Fruit fly (Drosophila melanogaster) whole organism, embryonic: ENCODE results near the gene mRpL55.

Source experiments
- CG10959 ChIP-seq: fragments of 200-800 bp; sonication (Bioruptor generic); IDR thresholded peaks from 2 replicates; pipeline ENCODE4 v1.3.6; 2022; ENCODE audit warnings: missing biosample characterization, missing genetic modification characterization
- CG11504 ChIP-seq: fragments of 200-800 bp; sonication (Bioruptor generic); optimal IDR thresholded peaks from 3 replicates; lab custom pipeline; 2019; ENCODE audit warnings: missing biosample characterization, mild to moderate bottlenecking, missing genetic modification characterization, moderate library complexity
- CG12236 ChIP-seq: fragments of 200-800 bp; sonication (Bioruptor generic); optimal IDR thresholded peaks from 2 replicates; lab custom pipeline; 2016; ENCODE audit warnings: missing biosample characterization, missing genetic modification characterization
- CG12391 ChIP-seq: fragments of 200-800 bp; sonication (Bioruptor generic); optimal IDR thresholded peaks from 3 replicates; lab custom pipeline; 2018; ENCODE audit warnings: missing biosample characterization, mild to moderate bottlenecking, missing genetic modification characterization, moderate library complexity
- CG13894 ChIP-seq: fragments of 200-800 bp; sonication (Bioruptor generic); optimal IDR thresholded peaks from 3 replicates; lab custom pipeline; 2018; ENCODE audit warnings: missing biosample characterization, mild to moderate bottlenecking, missing genetic modification characterization, moderate library complexity
- CG14710 ChIP-seq: fragments of 200-800 bp; sonication (Bioruptor generic); optimal IDR thresholded peaks from 3 replicates; lab custom pipeline; 2019; ENCODE audit warnings: missing biosample characterization, mild to moderate bottlenecking, missing genetic modification characterization, moderate library complexity
- CG15479 ChIP-seq: fragments of 200-800 bp; sonication (Bioruptor generic); optimal IDR thresholded peaks from 3 replicates; lab custom pipeline; 2019; ENCODE audit warnings: missing biosample characterization, mild to moderate bottlenecking, missing genetic modification characterization, moderate library complexity
- CG17328 ChIP-seq: fragments of 200-800 bp; sonication (Bioruptor generic); IDR thresholded peaks from 2 replicates; pipeline ENCODE4 v1.3.6; 2022; ENCODE audit warnings: missing biosample characterization, missing genetic modification characterization
- CG1792 ChIP-seq: fragments of 200-800 bp; sonication (Bioruptor generic); optimal IDR thresholded peaks from 2 replicates; lab custom pipeline; 2016; ENCODE audit warnings: missing biosample characterization, missing genetic modification characterization
- CG18262 ChIP-seq: fragments of 200-800 bp; optimal IDR thresholded peaks from 3 replicates; lab custom pipeline; 2019; ENCODE audit warnings: missing biosample characterization, mild to moderate bottlenecking, missing genetic modification characterization, moderate library complexity
- CG2712 ChIP-seq: fragments of 200-800 bp; optimal IDR thresholded peaks from 3 replicates; lab custom pipeline; 2019; ENCODE audit warnings: missing biosample characterization, mild to moderate bottlenecking, missing genetic modification characterization, moderate library complexity
- CG31441 ChIP-seq: fragments of 200-800 bp; sonication (Bioruptor generic); IDR thresholded peaks from 2 replicates; pipeline ENCODE4 v1.3.6; 2022; ENCODE audit warnings: missing biosample characterization, missing genetic modification characterization
- CG4404 ChIP-seq: fragments of 200-800 bp; sonication (Bioruptor generic); IDR thresholded peaks from 2 replicates; pipeline ENCODE4 v1.3.6; 2022; ENCODE audit warnings: missing biosample characterization, missing genetic modification characterization
- CG4820 ChIP-seq: fragments of 200-800 bp; sonication (Bioruptor generic); optimal IDR thresholded peaks from 3 replicates; lab custom pipeline; 2016; ENCODE audit warnings: missing biosample characterization, missing genetic modification characterization
- CG5953 ChIP-seq: fragments of 200-800 bp; sonication (Bioruptor generic); IDR thresholded peaks from 2 replicates; pipeline ENCODE4 v1.3.6; 2022; ENCODE audit warnings: missing biosample characterization, missing genetic modification characterization
- CG6254 ChIP-seq: fragments of 200-800 bp; sonication (Bioruptor generic); optimal IDR thresholded peaks from 3 replicates; lab custom pipeline; 2017; ENCODE audit warnings: mild to moderate bottlenecking, missing biosample characterization, missing genetic modification reagents, missing genetic modification characterization
- CG6765 ChIP-seq: fragments of 200-800 bp; sonication (Bioruptor generic); optimal IDR thresholded peaks from 3 replicates; lab custom pipeline; 2017; ENCODE audit warnings: missing biosample characterization, mild to moderate bottlenecking, missing genetic modification characterization
- CG7839 ChIP-seq: fragments of 200-800 bp; sonication (Bioruptor generic); optimal IDR thresholded peaks from 3 replicates; lab custom pipeline; 2018; ENCODE audit warnings: missing biosample characterization, mild to moderate bottlenecking, missing genetic modification characterization, moderate library complexity
- CG8290 ChIP-seq, 3 experiments: fragments of 200-800 bp; sonication (Bioruptor generic); optimal IDR thresholded peaks; 2 replicates each; lab custom pipeline; 2016 to 2019; ENCODE audit warnings: missing biosample characterization in 3 of 3, missing genetic modification characterization in 3 of 3, mild to moderate bottlenecking in 2 of 3, moderate library complexity in 1 of 3
- CG8388 ChIP-seq: fragments of 200-800 bp; sonication (Bioruptor generic); optimal IDR thresholded peaks from 2 replicates; lab custom pipeline; 2019; ENCODE audit warnings: missing biosample characterization, mild to moderate bottlenecking, missing genetic modification characterization, moderate library complexity
- CoRest ChIP-seq: fragments of 200-800 bp; sonication (Bioruptor generic); optimal IDR thresholded peaks from 3 replicates; lab custom pipeline; 2018; ENCODE audit warnings: missing biosample characterization, mild to moderate bottlenecking, missing genetic modification characterization, moderate library complexity
- D19A ChIP-seq: fragments of 200-800 bp; optimal IDR thresholded peaks from 3 replicates; lab custom pipeline; 2019; ENCODE audit warnings: missing biosample characterization, mild to moderate bottlenecking, missing genetic modification characterization, moderate library complexity
- Drgx ChIP-seq: fragments of 200-800 bp; sonication (Bioruptor generic); IDR thresholded peaks from 2 replicates; pipeline ENCODE4 v1.3.6; 2022; ENCODE audit warnings: missing biosample characterization, missing genetic modification characterization
- Gug ChIP-seq: fragments of 200-800 bp; sonication (Bioruptor generic); IDR thresholded peaks from 4 replicates; pipeline ENCODE4 v1.3.6; 2022; ENCODE audit warnings: missing biosample characterization, missing genetic modification characterization
- H15 ChIP-seq: fragments of 200-800 bp; sonication (Bioruptor generic); IDR thresholded peaks from 3 replicates; pipeline ENCODE4 v1.3.6; 2022; ENCODE audit warnings: missing biosample characterization, missing genetic modification characterization
- HLH3B ChIP-seq: fragments of 200-800 bp; sonication (Bioruptor generic); IDR thresholded peaks from 2 replicates; pipeline ENCODE4 v1.3.6; 2022; ENCODE audit warnings: missing biosample characterization, missing genetic modification characterization
- Hr39 ChIP-seq: fragments of >200 bp; optimal IDR thresholded peaks from 2 replicates; lab custom pipeline; 2017
- Hsf ChIP-seq: fragments of 200-800 bp; sonication (Bioruptor generic); optimal IDR thresholded peaks from 3 replicates; lab custom pipeline; 2016; ENCODE audit warnings: missing biosample characterization, missing genetic modification characterization
- Meics ChIP-seq: fragments of 200-800 bp; sonication (Bioruptor generic); optimal IDR thresholded peaks from 2 replicates; lab custom pipeline; 2017; ENCODE audit warnings: missing biosample characterization, mild to moderate bottlenecking, missing genetic modification characterization
- Mrtf ChIP-seq: fragments of 200-800 bp; sonication (Bioruptor generic); IDR thresholded peaks from 3 replicates; pipeline ENCODE4 v1.3.6; 2022; ENCODE audit warnings: missing biosample characterization, missing genetic modification characterization
- Six4 ChIP-seq: fragments of 200-800 bp; sonication (Bioruptor generic); optimal IDR thresholded peaks from 2 replicates; lab custom pipeline; 2016; ENCODE audit warnings: missing biosample characterization, missing genetic modification characterization
- Xrp1 ChIP-seq: fragments of 200-800 bp; sonication (Bioruptor generic); IDR thresholded peaks from 2 replicates; pipeline ENCODE4 v1.3.6; 2022; ENCODE audit warnings: missing biosample characterization, missing genetic modification characterization
- ash1 ChIP-seq: fragments of 200-800 bp; sonication (Bioruptor generic); optimal IDR thresholded peaks from 2 replicates; lab custom pipeline; 2018; ENCODE audit warnings: missing biosample characterization, mild to moderate bottlenecking, missing genetic modification characterization
- corto ChIP-seq: fragments of 200-800 bp; sonication (Bioruptor generic); optimal IDR thresholded peaks from 2 replicates; lab custom pipeline; 2016; ENCODE audit warnings: missing biosample characterization, mild to moderate bottlenecking, missing genetic modification characterization, moderate library complexity
- ewg ChIP-seq: fragments of 200-800 bp; sonication (Bioruptor generic); optimal IDR thresholded peaks from 3 replicates; lab custom pipeline; 2017; ENCODE audit warnings: mild to moderate bottlenecking, missing biosample characterization, missing genetic modification reagents, missing genetic modification characterization
- fd96Cb ChIP-seq: fragments of 200-800 bp; sonication (Bioruptor generic); optimal IDR thresholded peaks from 2 replicates; lab custom pipeline; 2018; ENCODE audit warnings: missing biosample characterization, mild to moderate bottlenecking, missing genetic modification characterization, moderate library complexity
- gsb-n ChIP-seq: fragments of 200-800 bp; sonication (Bioruptor generic); optimal IDR thresholded peaks from 3 replicates; lab custom pipeline; 2018; ENCODE audit warnings: missing biosample characterization, mild to moderate bottlenecking, missing genetic modification characterization
- ham ChIP-seq: fragments of 200-800 bp; sonication (Bioruptor generic); IDR thresholded peaks from 2 replicates; pipeline ENCODE4 v1.3.6; 2022; ENCODE audit warnings: missing biosample characterization, missing genetic modification characterization
- hkb ChIP-seq, 2 experiments: fragments of 200-800 bp in 1 of 2; fragments of >200 bp in 1 of 2; sonication (Bioruptor generic) in 1 of 2; IDR thresholded peaks in 1 of 2; optimal IDR thresholded peaks in 1 of 2; 2 replicates each; pipeline versions ENCODE4 v1.3.6 to Lab custom; 2017 to 2022; ENCODE audit warnings: missing biosample characterization in 1 of 2, missing genetic modification characterization in 1 of 2
- ind ChIP-seq: fragments of 200-800 bp; sonication (Bioruptor generic); optimal IDR thresholded peaks from 3 replicates; lab custom pipeline; 2016; ENCODE audit warnings: missing biosample characterization, missing genetic modification characterization
- ken ChIP-seq: fragments of 200-800 bp; sonication (Bioruptor generic); IDR thresholded peaks from 3 replicates; pipeline ENCODE4 v1.3.6; 2022; ENCODE audit warnings: missing biosample characterization, missing genetic modification characterization
- mirr ChIP-seq: fragments of 200-800 bp; sonication (Bioruptor generic); optimal IDR thresholded peaks from 3 replicates; lab custom pipeline; 2018; ENCODE audit warnings: missing biosample characterization, mild to moderate bottlenecking, missing genetic modification characterization
- nmo ChIP-seq: fragments of 200-800 bp; sonication (Bioruptor generic); optimal IDR thresholded peaks from 2 replicates; lab custom pipeline; 2018; ENCODE audit warnings: missing biosample characterization, mild to moderate bottlenecking, missing genetic modification characterization, moderate library complexity
- phol ChIP-seq: fragments of 200-800 bp; sonication (Bioruptor generic); optimal IDR thresholded peaks from 3 replicates; lab custom pipeline; 2018; ENCODE audit warnings: missing biosample characterization, mild to moderate bottlenecking, missing genetic modification characterization, moderate library complexity
- prd ChIP-seq, 3 experiments: fragments of >200 bp in 2 of 3; fragments of 200-800 bp in 1 of 3; sonication (Bioruptor generic) in 1 of 3; optimal IDR thresholded peaks in 2 of 3; IDR thresholded peaks in 1 of 3; 2 replicates in 2 of 3; 3 replicates in 1 of 3; pipeline versions ENCODE4 v1.3.6 to Lab custom; 2017 to 2022; ENCODE audit warnings: missing biosample characterization in 1 of 3, missing genetic modification characterization in 1 of 3
- pros ChIP-seq: fragments of 200-800 bp; sonication (Bioruptor generic); optimal IDR thresholded peaks from 3 replicates; lab custom pipeline; 2019; ENCODE audit warnings: missing biosample characterization, mild to moderate bottlenecking, missing genetic modification characterization, moderate library complexity
- pzg ChIP-seq: fragments of 200-800 bp; sonication (Bioruptor generic); optimal IDR thresholded peaks from 3 replicates; lab custom pipeline; 2018; ENCODE audit warnings: missing biosample characterization, mild to moderate bottlenecking, missing genetic modification characterization, moderate library complexity
- ranshi ChIP-seq: fragments of 200-800 bp; sonication (Bioruptor generic); IDR thresholded peaks from 2 replicates; pipeline ENCODE4 v1.3.6; 2022; ENCODE audit warnings: missing biosample characterization, missing genetic modification characterization
- zen2 ChIP-seq: fragments of 200-800 bp; sonication (Bioruptor generic); IDR thresholded peaks from 3 replicates; pipeline ENCODE4 v1.3.6; 2022; ENCODE audit warnings: missing biosample characterization, missing genetic modification characterization; ENCODE audit not compliant: partially characterized antibody

The mRpL55 gene

dm6 chr3R:19105821-19106220 lies 11.1 kb upstream of the mRpL55 start (continued):
- TF ChIP-seq Hr39 (lab: Kevin White, UChicago) (no peak), nmo (GFP tag; lab: Kevin White, UChicago) (peak; percentile 4), CG4820 (peak; percentile 27), D19A (tag; lab: Kevin White, UChicago) (peak; percentile 31), CG6254 (GFP tag; lab: Kevin White, UChicago) (peak; percentile 1), Hsf (GFP tag; lab: Kevin White, UChicago) (peak; percentile 24), CG11504 (peak; percentile 60), corto (GFP tag; lab: Kevin White, UChicago) (no peak), CG17328 (GFP tag; lab: Robert Waterston, UW) (peak; percentile 61), fd96Cb (tag; lab: Kevin White, UChicago) (peak; percentile 54), ewg (GFP tag; lab: Kevin White, UChicago) (peak; percentile 27), gsb-n (tag; lab: Kevin White, UChicago) (peak; percentile 55), CG14710 (tag; lab: Kevin White, UChicago) (peak; percentile 47), mirr (GFP tag; lab: Kevin White, UChicago) (no peak), hkb (optimal IDR thresholded peaks at IDR 0.05; lab: Kevin White, UChicago) (no peak), hkb (GFP tag; IDR thresholded peaks at IDR 0.05; lab: Robert Waterston, UW) (0 out of 2 replicates have a peak, but pooled peaks have one; percentile 23), CG10959 (GFP tag; lab: Robert Waterston, UW) (0 out of 2 replicates have a peak, but pooled peaks have one; percentile 21), CG12236 (GFP tag; lab: Kevin White, UChicago) (no peak), CoRest (peak; percentile 11), ken (GFP tag; lab: Robert Waterston, UW) (peak; percentile 41; the same call in 1 of the 3 replicates), CG8388 (peak; percentile 57), Meics (GFP tag; lab: Kevin White, UChicago) (no peak), CG7839 (tag; lab: Kevin White, UChicago) (peak; percentile 44), Xrp1 (GFP tag; lab: Robert Waterston, UW) (peak; percentile 63; the same call in 1 of the 2 replicates), prd (optimal IDR thresholded peaks at IDR 0.05; lab: Kevin White, UChicago) (no peak), prd (GFP tag; IDR thresholded peaks at IDR 0.05; lab: Robert Waterston, UW) (peak; percentile 63; the same call in 2 of the 3 replicates), CG5953 (peak; percentile 57)
- TF ChIP-seq, all 482 proteins: peak for 95

- TF ChIP-seq ash1 (GFP tag; lab: Kevin White, UChicago), result no peak
- no peak for TF ChIP-seq pzg (GFP tag; lab: Kevin White, UChicago)
- no peak for TF ChIP-seq ham (GFP tag; lab: Robert Waterston, UW)
- TF ChIP-seq Gug (GFP tag; lab: Robert Waterston, UW), result no peak
- no peak for TF ChIP-seq H15 (GFP tag; lab: Robert Waterston, UW)
- peak; percentile 0 for TF ChIP-seq CG2712
- peak; percentile 84 for TF ChIP-seq Drgx (GFP tag; lab: Robert Waterston, UW)
- TF ChIP-seq HLH3B (GFP tag; lab: Robert Waterston, UW), result no peak
- TF ChIP-seq ranshi (GFP tag; lab: Robert Waterston, UW), result no peak
- no peak for TF ChIP-seq CG15479 (GFP tag; lab: Kevin White, UChicago)
- no peak for TF ChIP-seq CG8290 (GFP tag; optimal IDR thresholded peaks at IDR 0.05; lab: Kevin White, UChicago)
- no peak for TF ChIP-seq CG8290 (tag; optimal IDR thresholded peaks at IDR 0.05; lab: Kevin White, UChicago)
- TF ChIP-seq hkb (optimal IDR thresholded peaks at IDR 0.05; lab: Kevin White, UChicago), result no peak
- 0 out of 2 replicates have a peak, but pooled peaks have one; percentile 37 for TF ChIP-seq hkb (GFP tag; IDR thresholded peaks at IDR 0.05; lab: Robert Waterston, UW)
- no peak for TF ChIP-seq pros (GFP tag; lab: Kevin White, UChicago)
- TF ChIP-seq CG4404 (GFP tag; lab: Robert Waterston, UW), result no peak
- TF ChIP-seq CG18262 (tag; lab: Kevin White, UChicago), result peak; percentile 1
- TF ChIP-seq ind (GFP tag; lab: Kevin White, UChicago), result no peak
- TF ChIP-seq phol, result peak; percentile 19
- 0 out of 2 replicates have a peak, but pooled peaks have one; percentile 35 for TF ChIP-seq CG31441
- TF ChIP-seq CG1792 (GFP tag; lab: Kevin White, UChicago), result no peak
- TF ChIP-seq CG13894, result no peak
- TF ChIP-seq Mrtf (GFP tag; lab: Robert Waterston, UW), result no peak
- TF ChIP-seq CG12391 (tag; lab: Kevin White, UChicago), result peak; percentile 9
- no peak for TF ChIP-seq CG6765
- TF ChIP-seq Six4 (GFP tag; lab: Kevin White, UChicago), result no peak
- no peak for TF ChIP-seq zen2 (GFP tag; lab: Robert Waterston, UW)
Measured at dm6 chr3R:19104123-19104522, 9.4 kb upstream of the mRpL55 start.
